Fruit fly (Drosophila melanogaster) whole organism, embryonic: ENCODE data around the gene Usp10.
A peak's percentile ranks its signal among the peaks of the same experiment; 100 is the strongest.

Source experiments
- B-H2 ChIP-seq: fragments of 200-800 bp; sonication (Bioruptor generic); optimal IDR thresholded peaks from 2 replicates; lab custom pipeline; 2018; ENCODE audit warnings: missing biosample characterization, mild to moderate bottlenecking, missing genetic modification characterization
- CG10267 ChIP-seq: fragments of 200-800 bp; sonication (Bioruptor generic); optimal IDR thresholded peaks from 2 replicates; lab custom pipeline; 2018; ENCODE audit warnings: missing biosample characterization, mild to moderate bottlenecking, missing genetic modification characterization, moderate library complexity
- CG11504 ChIP-seq: fragments of 200-800 bp; sonication (Bioruptor generic); optimal IDR thresholded peaks from 3 replicates; lab custom pipeline; 2019; ENCODE audit warnings: missing biosample characterization, mild to moderate bottlenecking, missing genetic modification characterization, moderate library complexity
- CG11560 ChIP-seq: fragments of 200-800 bp; sonication (Bioruptor generic); IDR thresholded peaks from 3 replicates; pipeline ENCODE4 v1.3.6; 2022; ENCODE audit warnings: missing biosample characterization, missing genetic modification characterization
- CG13296 ChIP-seq: fragments of 200-800 bp; sonication (Bioruptor generic); optimal IDR thresholded peaks from 3 replicates; lab custom pipeline; 2018; ENCODE audit warnings: missing biosample characterization, mild to moderate bottlenecking, missing genetic modification characterization
- CG14014 ChIP-seq: fragments of 200-800 bp; sonication (Bioruptor generic); IDR thresholded peaks from 2 replicates; pipeline ENCODE4 v1.3.6; 2022; ENCODE audit warnings: missing biosample characterization, missing genetic modification characterization
- CG14965 ChIP-seq: fragments of 200-800 bp; sonication (Bioruptor generic); optimal IDR thresholded peaks from 2 replicates; lab custom pipeline; 2016; ENCODE audit warnings: missing biosample characterization, missing genetic modification characterization, borderline replicate concordance
- CG15011 ChIP-seq: fragments of 200-800 bp; sonication (Bioruptor generic); optimal IDR thresholded peaks from 3 replicates; lab custom pipeline; 2018; ENCODE audit warnings: missing biosample characterization, mild to moderate bottlenecking, missing genetic modification characterization
- CG17361 ChIP-seq: fragments of 200-800 bp; sonication (Bioruptor generic); IDR thresholded peaks from 3 replicates; pipeline ENCODE4 v1.3.6; 2022; ENCODE audit warnings: missing biosample characterization, missing genetic modification characterization
- CG2889 ChIP-seq: fragments of 200-800 bp; sonication (Bioruptor generic); IDR thresholded peaks from 3 replicates; pipeline ENCODE4 v1.3.6; 2022; ENCODE audit warnings: missing biosample characterization, missing genetic modification characterization
- CG30403 ChIP-seq: fragments of 200-800 bp; sonication (Bioruptor generic); optimal IDR thresholded peaks from 3 replicates; lab custom pipeline; 2016; ENCODE audit warnings: missing biosample characterization, missing genetic modification characterization
- CG30431 ChIP-seq: fragments of 200-800 bp; sonication (Bioruptor generic); optimal IDR thresholded peaks from 2 replicates; lab custom pipeline; 2017; ENCODE audit warnings: missing biosample characterization, missing genetic modification characterization
- CG31365 ChIP-seq: fragments of 200-800 bp; sonication (Bioruptor generic); optimal IDR thresholded peaks from 2 replicates; lab custom pipeline; 2018; ENCODE audit warnings: missing biosample characterization, mild to moderate bottlenecking, missing genetic modification characterization
- CG3847 ChIP-seq: fragments of 200-800 bp; sonication (Bioruptor generic); IDR thresholded peaks from 2 replicates; pipeline ENCODE4 v1.3.6; 2022; ENCODE audit warnings: missing biosample characterization, missing genetic modification characterization
- CG4328 ChIP-seq: fragments of 200-800 bp; sonication (Bioruptor generic); optimal IDR thresholded peaks from 3 replicates; lab custom pipeline; 2017; ENCODE audit warnings: missing biosample characterization, missing genetic modification reagents, missing genetic modification characterization
- CG6791 ChIP-seq: fragments of 200-800 bp; sonication (Bioruptor generic); IDR thresholded peaks from 3 replicates; pipeline ENCODE4 v1.3.6; 2022; ENCODE audit warnings: missing biosample characterization, missing genetic modification characterization; ENCODE audit not compliant: partially characterized antibody
- CG9437 ChIP-seq: fragments of 200-800 bp; sonication (Bioruptor generic); optimal IDR thresholded peaks from 2 replicates; lab custom pipeline; 2018; ENCODE audit warnings: missing biosample characterization, mild to moderate bottlenecking, missing genetic modification characterization
- D19A ChIP-seq: fragments of 200-800 bp; optimal IDR thresholded peaks from 3 replicates; lab custom pipeline; 2019; ENCODE audit warnings: missing biosample characterization, mild to moderate bottlenecking, missing genetic modification characterization, moderate library complexity
- Dip2 ChIP-seq: fragments of 200-800 bp; sonication (Bioruptor generic); IDR thresholded peaks from 2 replicates; pipeline ENCODE4 v1.3.6; 2022; ENCODE audit warnings: missing biosample characterization, missing genetic modification characterization
- Doc2 ChIP-seq: fragments of 200-800 bp; sonication (Bioruptor generic); IDR thresholded peaks from 2 replicates; pipeline ENCODE4 v1.3.6; 2022; ENCODE audit warnings: missing biosample characterization, missing genetic modification characterization
- Gsc ChIP-seq: fragments of 200-800 bp; sonication (Bioruptor generic); IDR thresholded peaks from 2 replicates; pipeline ENCODE4 v1.3.6; 2022; ENCODE audit warnings: missing biosample characterization, missing genetic modification characterization
- Gug ChIP-seq: fragments of 200-800 bp; sonication (Bioruptor generic); IDR thresholded peaks from 4 replicates; pipeline ENCODE4 v1.3.6; 2022; ENCODE audit warnings: missing biosample characterization, missing genetic modification characterization
- Hr78 ChIP-seq, 2 experiments: fragments of 200-800 bp in 1 of 2; fragments of >200 bp in 1 of 2; sonication (Bioruptor generic) in 1 of 2; optimal IDR thresholded peaks; 2 replicates each; lab custom pipeline; 2017 to 2019; ENCODE audit warnings: missing biosample characterization in 2 of 2, missing genetic modification characterization in 2 of 2, mild to moderate bottlenecking in 1 of 2, moderate library complexity in 1 of 2
- Kr ChIP-seq: fragments of 200-800 bp; sonication (Bioruptor generic); optimal IDR thresholded peaks from 2 replicates; lab custom pipeline; 2017; ENCODE audit warnings: missing biosample characterization, mild to moderate bottlenecking, missing genetic modification characterization
- NC2β ChIP-seq: fragments of 200-800 bp; sonication (Bioruptor generic); optimal IDR thresholded peaks from 2 replicates; lab custom pipeline; 2016; ENCODE audit warnings: missing biosample characterization, missing genetic modification characterization
- Nf-YB ChIP-seq: fragments of 200-800 bp; sonication (Bioruptor generic); optimal IDR thresholded peaks from 3 replicates; lab custom pipeline; 2019; ENCODE audit warnings: missing biosample characterization, mild to moderate bottlenecking, missing genetic modification characterization, moderate library complexity
- Optix ChIP-seq: fragments of 200-800 bp; sonication (Bioruptor generic); IDR thresholded peaks from 3 replicates; pipeline ENCODE4 v1.3.6; 2022; ENCODE audit warnings: missing biosample characterization, missing genetic modification characterization
- Poxn ChIP-seq: fragments of 200-800 bp; sonication (Bioruptor generic); IDR thresholded peaks from 2 replicates; pipeline ENCODE4 v1.3.6; 2022; ENCODE audit warnings: missing biosample characterization, missing genetic modification characterization
- ara ChIP-seq: fragments of 200-800 bp; sonication (Bioruptor generic); IDR thresholded peaks from 2 replicates; pipeline ENCODE4 v1.3.6; 2022; ENCODE audit warnings: missing biosample characterization, missing genetic modification characterization
- az2 ChIP-seq: fragments of 200-800 bp; sonication (Bioruptor generic); optimal IDR thresholded peaks from 3 replicates; lab custom pipeline; 2016; ENCODE audit warnings: missing biosample characterization, missing genetic modification characterization
- bab2 ChIP-seq: fragments of 200-800 bp; sonication (Bioruptor generic); optimal IDR thresholded peaks from 2 replicates; lab custom pipeline; 2016; ENCODE audit warnings: missing biosample characterization, missing genetic modification characterization
- bowl ChIP-seq: fragments of 200-800 bp; sonication (Bioruptor generic); IDR thresholded peaks from 2 replicates; pipeline ENCODE4 v1.3.6; 2022; ENCODE audit warnings: missing biosample characterization, missing genetic modification characterization
- dmrt11E ChIP-seq: fragments of 200-800 bp; sonication (Bioruptor generic); optimal IDR thresholded peaks from 3 replicates; lab custom pipeline; 2018; ENCODE audit warnings: missing biosample characterization, mild to moderate bottlenecking, missing genetic modification characterization, moderate library complexity
- ems ChIP-seq: fragments of 200-800 bp; sonication (Bioruptor generic); optimal IDR thresholded peaks from 3 replicates; lab custom pipeline; 2016; ENCODE audit warnings: missing biosample characterization, missing genetic modification characterization
- gcm2 ChIP-seq: fragments of 200-800 bp; sonication (Bioruptor generic); optimal IDR thresholded peaks from 2 replicates; lab custom pipeline; 2016; ENCODE audit warnings: missing biosample characterization, missing genetic modification characterization
- gfzf ChIP-seq: fragments of 200-800 bp; sonication (Bioruptor generic); optimal IDR thresholded peaks from 2 replicates; lab custom pipeline; 2016; ENCODE audit warnings: missing biosample characterization, mild to moderate bottlenecking, missing genetic modification characterization, moderate library complexity
- grau ChIP-seq: fragments of 200-800 bp; optimal IDR thresholded peaks from 3 replicates; lab custom pipeline; 2019; ENCODE audit warnings: missing biosample characterization, mild to moderate bottlenecking, missing genetic modification characterization, moderate library complexity
- hth ChIP-seq: fragments of >200 bp; optimal IDR thresholded peaks from 2 replicates; lab custom pipeline; 2017; ENCODE audit warnings: inconsistent platforms
- jigr1 ChIP-seq: fragments of 200-800 bp; sonication (Bioruptor generic); IDR thresholded peaks from 3 replicates; pipeline ENCODE4 v1.3.6; 2022; ENCODE audit warnings: missing biosample characterization, missing genetic modification characterization
- knrl ChIP-seq: fragments of 200-800 bp; sonication (Bioruptor generic); IDR thresholded peaks from 3 replicates; pipeline ENCODE4 v1.3.6; 2022; ENCODE audit warnings: missing biosample characterization, missing genetic modification characterization; ENCODE audit not compliant: partially characterized antibody
- luna ChIP-seq: fragments of 200-800 bp; sonication (Bioruptor generic); optimal IDR thresholded peaks from 2 replicates; lab custom pipeline; 2016; ENCODE audit warnings: missing biosample characterization, missing genetic modification characterization
- nmo ChIP-seq: fragments of 200-800 bp; sonication (Bioruptor generic); optimal IDR thresholded peaks from 2 replicates; lab custom pipeline; 2018; ENCODE audit warnings: missing biosample characterization, mild to moderate bottlenecking, missing genetic modification characterization, moderate library complexity
- pho ChIP-seq: fragments of 200-800 bp; sonication (Bioruptor generic); optimal IDR thresholded peaks from 2 replicates; lab custom pipeline; 2016; ENCODE audit warnings: missing biosample characterization, missing genetic modification characterization
- sc ChIP-seq, 3 experiments: fragments of >200 bp in 2 of 3; fragments of 200-800 bp in 1 of 3; sonication (Bioruptor generic) in 1 of 3; optimal IDR thresholded peaks; 2 replicates in 2 of 3; 3 replicates in 1 of 3; lab custom pipeline; 2017; ENCODE audit warnings: mild to moderate bottlenecking in 1 of 3, missing biosample characterization in 1 of 3, missing genetic modification characterization in 1 of 3, missing genetic modification reagents in 1 of 3
- sqz ChIP-seq: fragments of 200-800 bp; sonication (Bioruptor generic); optimal IDR thresholded peaks from 3 replicates; lab custom pipeline; 2018; ENCODE audit warnings: missing biosample characterization, mild to moderate bottlenecking, missing genetic modification characterization
- twi ChIP-seq: fragments of 200-800 bp; optimal IDR thresholded peaks from 2 replicates; lab custom pipeline; 2019; ENCODE audit warnings: missing biosample characterization, mild to moderate bottlenecking, missing genetic modification characterization, moderate library complexity
- usp ChIP-seq: fragments of >200 bp; optimal IDR thresholded peaks from 2 replicates; lab custom pipeline; 2017; ENCODE audit warnings: missing biosample characterization, missing genetic modification characterization
- vnd ChIP-seq: fragments of 200-800 bp; sonication (Bioruptor generic); IDR thresholded peaks from 3 replicates; pipeline ENCODE4 v1.3.6; 2022; ENCODE audit warnings: missing biosample characterization, missing genetic modification characterization; ENCODE audit not compliant: partially characterized antibody
- wor ChIP-seq: fragments of 200-800 bp; sonication (Bioruptor generic); IDR thresholded peaks from 2 replicates; pipeline ENCODE4 v1.3.6; 2022; ENCODE audit warnings: missing biosample characterization, missing genetic modification characterization
- zen ChIP-seq: fragments of 200-800 bp; sonication (Bioruptor generic); optimal IDR thresholded peaks from 3 replicates; lab custom pipeline; 2018; ENCODE audit warnings: missing biosample characterization, mild to moderate bottlenecking, missing genetic modification characterization, moderate library complexity
- zfh2 ChIP-seq: fragments of 200-800 bp; sonication (Bioruptor generic); optimal IDR thresholded peaks from 2 replicates; lab custom pipeline; 2016; ENCODE audit warnings: missing biosample characterization, missing genetic modification characterization

Usp10 gene

dm6 chr3L:851061-851460 is 20.6 kb upstream of the Usp10 start, which contains the start of gene Dci (continued):
- no peak for TF ChIP-seq hth (lab: Kevin White, UChicago)
- peak; percentile 49 for TF ChIP-seq CG30431 (GFP tag; lab: Kevin White, UChicago)
- peak; percentile 70 for TF ChIP-seq wor (GFP tag; lab: Robert Waterston, UW)
- no peak for TF ChIP-seq Kr (GFP tag; lab: Kevin White, UChicago)
- peak; percentile 85 for TF ChIP-seq CG30403 (GFP tag; lab: Kevin White, UChicago)
- no peak; the same call in 2 of the 3 replicates for TF ChIP-seq CG17361 (GFP tag; lab: Robert Waterston, UW)
- TF ChIP-seq Doc2: no peak
- TF ChIP-seq knrl (GFP tag; lab: Robert Waterston, UW): peak; percentile 91
- no peak for TF ChIP-seq luna (GFP tag; lab: Kevin White, UChicago)
- no peak for TF ChIP-seq CG31365
- no peak for TF ChIP-seq sqz
- TF ChIP-seq dmrt11E (tag; lab: Kevin White, UChicago): peak; percentile 69
- peak; percentile 46 for TF ChIP-seq NC2β
- no peak for TF ChIP-seq Gsc (GFP tag; lab: Robert Waterston, UW)
- peak; percentile 74 for TF ChIP-seq nmo (GFP tag; lab: Kevin White, UChicago)
- TF ChIP-seq CG14014 (GFP tag; lab: Robert Waterston, UW): peak; percentile 84
- TF ChIP-seq Dip2: no peak
- TF ChIP-seq CG4328 (GFP tag; lab: Kevin White, UChicago): no peak
- TF ChIP-seq vnd (GFP tag; lab: Robert Waterston, UW): peak; percentile 74
- TF ChIP-seq zfh2 (GFP tag; lab: Kevin White, UChicago): peak; percentile 68
- no peak for TF ChIP-seq CG15011 (GFP tag; lab: Kevin White, UChicago)
- no peak for TF ChIP-seq sc (optimal IDR thresholded peaks at IDR 0.05; lab: Kevin White, UChicago)
- TF ChIP-seq sc (GFP tag; optimal IDR thresholded peaks at IDR 0.05; lab: Kevin White, UChicago): peak; percentile 26
- TF ChIP-seq usp (GFP tag; lab: Kevin White, UChicago): no peak
- peak; percentile 82 for TF ChIP-seq Optix (GFP tag; lab: Robert Waterston, UW)
- TF ChIP-seq gfzf (GFP tag; lab: Kevin White, UChicago): no peak
- TF ChIP-seq CG3847 (GFP tag; lab: Robert Waterston, UW): peak; percentile 88
- no peak for TF ChIP-seq B-H2 (GFP tag; lab: Kevin White, UChicago)
- no peak for TF ChIP-seq D19A (tag; lab: Kevin White, UChicago)
- peak; percentile 70 for TF ChIP-seq az2 (GFP tag; lab: Kevin White, UChicago)
- TF ChIP-seq grau: peak; percentile 71
- peak; percentile 37; the same call in 1 of the 2 replicates for TF ChIP-seq bowl (GFP tag; lab: Robert Waterston, UW)
- no peak for TF ChIP-seq twi (tag; lab: Kevin White, UChicago)
- TF ChIP-seq ems (GFP tag; lab: Kevin White, UChicago): peak; percentile 60
- TF ChIP-seq CG9437 (GFP tag; lab: Kevin White, UChicago): peak; percentile 19
- TF ChIP-seq CG14965 (GFP tag; lab: Kevin White, UChicago): no peak
- 0 out of 2 replicates have a peak, but pooled peaks have one; percentile 4 for TF ChIP-seq ara (GFP tag; lab: Robert Waterston, UW)
- peak; percentile 27 for TF ChIP-seq gcm2
- TF ChIP-seq bab2 (GFP tag; lab: Kevin White, UChicago): peak; percentile 78
- TF ChIP-seq CG13296 (GFP tag; lab: Kevin White, UChicago): no peak
- TF ChIP-seq CG2889 (GFP tag; lab: Robert Waterston, UW): peak; percentile 84
- TF ChIP-seq CG11504 (tag; lab: Kevin White, UChicago): no peak
- peak; percentile 68 for TF ChIP-seq zen (tag; lab: Kevin White, UChicago)
- peak; percentile 47 for TF ChIP-seq pho (GFP tag; lab: Kevin White, UChicago)
- peak; percentile 64; the same call in 1 of the 2 replicates for TF ChIP-seq Poxn
- peak; percentile 48; the same call in 1 of the 3 replicates for TF ChIP-seq jigr1 (GFP tag; lab: Robert Waterston, UW)
- peak in 1 of 2 experiments; percentile 69 for TF ChIP-seq Hr78 (GFP tag; optimal IDR thresholded peaks at IDR 0.05; lab: Kevin White, UChicago)
- TF ChIP-seq Gug (GFP tag; lab: Robert Waterston, UW): peak; percentile 41; the same call in 2 of the 4 replicates
- no peak; the same call in 2 of the 3 replicates for TF ChIP-seq CG11560 (tag; lab: Robert Waterston, UW)
- TF ChIP-seq CG6791: peak; percentile 66
- TF ChIP-seq Nf-YB (GFP tag; lab: Kevin White, UChicago): no peak
- TF ChIP-seq CG10267 (tag; lab: Kevin White, UChicago): peak; percentile 73
